Fruit fly (Drosophila melanogaster) whole organism, embryonic: ENCODE measurements around the gene Plod.

Source experiments
- Ada2b ChIP-seq: fragments of 200-800 bp; sonication (Bioruptor generic); IDR thresholded peaks from 2 replicates; pipeline ENCODE4 v1.3.6; 2022; ENCODE audit warnings: missing biosample characterization, missing genetic modification characterization
- Atf3 ChIP-seq: fragments of 200-800 bp; sonication (Bioruptor generic); optimal IDR thresholded peaks from 3 replicates; lab custom pipeline; 2016; ENCODE audit warnings: missing biosample characterization, missing genetic modification characterization
- Blimp-1 ChIP-seq: fragments of 200-800 bp; sonication (Bioruptor generic); optimal IDR thresholded peaks from 3 replicates; lab custom pipeline; 2018; ENCODE audit warnings: missing biosample characterization, missing genetic modification characterization, mild to moderate bottlenecking, moderate library complexity, missing genetic modification reagents
- CG10462 ChIP-seq: fragments of 200-800 bp; sonication (Bioruptor generic); optimal IDR thresholded peaks from 2 replicates; lab custom pipeline; 2016; ENCODE audit warnings: missing biosample characterization, missing genetic modification characterization
- CG10959 ChIP-seq: fragments of 200-800 bp; sonication (Bioruptor generic); IDR thresholded peaks from 2 replicates; pipeline ENCODE4 v1.3.6; 2022; ENCODE audit warnings: missing biosample characterization, missing genetic modification characterization
- CG11696 ChIP-seq: fragments of 200-800 bp; sonication (Bioruptor generic); IDR thresholded peaks from 2 replicates; pipeline ENCODE4 v1.3.6; 2022; ENCODE audit warnings: missing biosample characterization, missing genetic modification characterization
- CG12155 ChIP-seq: fragments of 200-800 bp; sonication (Bioruptor generic); optimal IDR thresholded peaks from 3 replicates; lab custom pipeline; 2016; ENCODE audit warnings: missing biosample characterization, missing genetic modification characterization
- CG13287 ChIP-seq: fragments of 200-800 bp; sonication (Bioruptor generic); IDR thresholded peaks from 2 replicates; pipeline ENCODE4 v1.3.6; 2022; ENCODE audit warnings: missing biosample characterization, missing genetic modification characterization; ENCODE audit not compliant: partially characterized antibody
- CG14667 ChIP-seq: fragments of 200-800 bp; sonication (Bioruptor generic); IDR thresholded peaks from 2 replicates; pipeline ENCODE4 v1.3.6; 2022; ENCODE audit warnings: missing biosample characterization, missing genetic modification characterization
- CG1529 ChIP-seq: fragments of 200-800 bp; sonication (Bioruptor generic); optimal IDR thresholded peaks from 3 replicates; lab custom pipeline; 2018; ENCODE audit warnings: missing biosample characterization, missing genetic modification characterization
- CG2120 ChIP-seq: fragments of 200-800 bp; sonication (Bioruptor generic); optimal IDR thresholded peaks from 3 replicates; lab custom pipeline; 2016; ENCODE audit warnings: missing biosample characterization, missing genetic modification characterization
- CG30431 ChIP-seq: fragments of 200-800 bp; sonication (Bioruptor generic); optimal IDR thresholded peaks from 2 replicates; lab custom pipeline; 2017; ENCODE audit warnings: missing biosample characterization, missing genetic modification characterization
- CG34422 ChIP-seq: fragments of 200-800 bp; sonication (Bioruptor generic); IDR thresholded peaks from 3 replicates; pipeline ENCODE4 v1.3.6; 2022; ENCODE audit warnings: missing biosample characterization, missing genetic modification characterization
- CG3847 ChIP-seq: fragments of 200-800 bp; sonication (Bioruptor generic); IDR thresholded peaks from 2 replicates; pipeline ENCODE4 v1.3.6; 2022; ENCODE audit warnings: missing biosample characterization, missing genetic modification characterization
- CG3995 ChIP-seq: fragments of 200-800 bp; sonication (Bioruptor generic); optimal IDR thresholded peaks from 3 replicates; lab custom pipeline; 2016; ENCODE audit warnings: missing biosample characterization, missing genetic modification characterization
- CG4328 ChIP-seq: fragments of 200-800 bp; sonication (Bioruptor generic); optimal IDR thresholded peaks from 3 replicates; lab custom pipeline; 2017; ENCODE audit warnings: missing biosample characterization, missing genetic modification reagents, missing genetic modification characterization
- CG4707 ChIP-seq: fragments of 200-800 bp; sonication (Bioruptor generic); optimal IDR thresholded peaks from 2 replicates; lab custom pipeline; 2018; ENCODE audit warnings: missing biosample characterization, mild to moderate bottlenecking, missing genetic modification characterization, moderate library complexity
- CG7372 ChIP-seq: fragments of 200-800 bp; sonication (Bioruptor generic); IDR thresholded peaks from 2 replicates; pipeline ENCODE4 v1.3.6; 2022; ENCODE audit warnings: missing biosample characterization, missing genetic modification characterization
- CHES-1-like ChIP-seq: fragments of 200-800 bp; sonication (Bioruptor generic); optimal IDR thresholded peaks from 2 replicates; lab custom pipeline; 2016; ENCODE audit warnings: missing biosample characterization, missing genetic modification characterization
- Dip2 ChIP-seq: fragments of 200-800 bp; sonication (Bioruptor generic); IDR thresholded peaks from 2 replicates; pipeline ENCODE4 v1.3.6; 2022; ENCODE audit warnings: missing biosample characterization, missing genetic modification characterization
- Drgx ChIP-seq: fragments of 200-800 bp; sonication (Bioruptor generic); IDR thresholded peaks from 2 replicates; pipeline ENCODE4 v1.3.6; 2022; ENCODE audit warnings: missing biosample characterization, missing genetic modification characterization
- E2f1 ChIP-seq: fragments of 200-800 bp; sonication (Bioruptor generic); IDR thresholded peaks from 2 replicates; pipeline ENCODE4 v1.3.6; 2022; ENCODE audit warnings: missing biosample characterization, missing genetic modification characterization
- Hmx ChIP-seq: fragments of 200-800 bp; sonication (Bioruptor generic); optimal IDR thresholded peaks from 2 replicates; lab custom pipeline; 2016; ENCODE audit warnings: missing biosample characterization, missing genetic modification characterization
- Lpt ChIP-seq: fragments of >200 bp; optimal IDR thresholded peaks from 2 replicates; lab custom pipeline; 2018; ENCODE audit warnings: missing biosample characterization, missing genetic modification characterization
- MBD-R2 ChIP-seq: fragments of 200-800 bp; sonication (Bioruptor generic); IDR thresholded peaks from 2 replicates; pipeline ENCODE4 v1.3.6; 2022; ENCODE audit warnings: missing biosample characterization, missing genetic modification characterization
- Med ChIP-seq: fragments of 200-800 bp; sonication (Bioruptor generic); peaks from one replicate; lab custom pipeline; 2016; ENCODE audit warnings: missing biosample characterization, missing genetic modification characterization, mild to moderate bottlenecking, inconsistent platforms, moderate library complexity
- Meics ChIP-seq: fragments of 200-800 bp; sonication (Bioruptor generic); optimal IDR thresholded peaks from 2 replicates; lab custom pipeline; 2017; ENCODE audit warnings: missing biosample characterization, mild to moderate bottlenecking, missing genetic modification characterization
- Oaz ChIP-seq: fragments of 200-800 bp; sonication (Bioruptor generic); IDR thresholded peaks from 2 replicates; pipeline ENCODE4 v1.3.6; 2022; ENCODE audit warnings: missing biosample characterization, missing genetic modification characterization
- Sry-β ChIP-seq: fragments of 200-800 bp; sonication (Bioruptor generic); optimal IDR thresholded peaks from 2 replicates; lab custom pipeline; 2018; ENCODE audit warnings: missing biosample characterization, mild to moderate bottlenecking, missing genetic modification characterization, moderate library complexity
- Ssrp ChIP-seq: fragments of 200-800 bp; sonication (Bioruptor generic); optimal IDR thresholded peaks from 2 replicates; lab custom pipeline; 2018; ENCODE audit warnings: missing biosample characterization, mild to moderate bottlenecking, missing genetic modification characterization, moderate library complexity
- Xbp1 ChIP-seq: fragments of 200-800 bp; sonication (Bioruptor generic); optimal IDR thresholded peaks from 3 replicates; lab custom pipeline; 2016; ENCODE audit warnings: missing biosample characterization, mild to moderate bottlenecking, missing genetic modification characterization
- ac ChIP-seq: fragments of 200-800 bp; sonication (Bioruptor generic); optimal IDR thresholded peaks from 3 replicates; lab custom pipeline; 2017; ENCODE audit warnings: missing biosample characterization, mild to moderate bottlenecking, missing genetic modification characterization
- ap ChIP-seq: fragments of 200-800 bp; sonication (Bioruptor generic); IDR thresholded peaks from 2 replicates; pipeline ENCODE4 v1.3.6; 2022; ENCODE audit warnings: missing biosample characterization, missing genetic modification characterization
- bsh ChIP-seq, 2 experiments: fragments of 200-800 bp; sonication (Bioruptor generic); optimal IDR thresholded peaks; 2 replicates each; lab custom pipeline; 2017 to 2018; ENCODE audit warnings: mild to moderate bottlenecking in 2 of 2, missing biosample characterization in 2 of 2, missing genetic modification characterization in 2 of 2, moderate library complexity in 1 of 2
- cg ChIP-seq: fragments of 200-800 bp; sonication (Bioruptor generic); optimal IDR thresholded peaks from 3 replicates; lab custom pipeline; 2019; ENCODE audit warnings: missing biosample characterization, mild to moderate bottlenecking, missing genetic modification characterization, moderate library complexity
- dmrt11E ChIP-seq: fragments of 200-800 bp; sonication (Bioruptor generic); optimal IDR thresholded peaks from 3 replicates; lab custom pipeline; 2018; ENCODE audit warnings: missing biosample characterization, mild to moderate bottlenecking, missing genetic modification characterization, moderate library complexity
- dysf ChIP-seq: fragments of 200-800 bp; sonication (Bioruptor generic); IDR thresholded peaks from 3 replicates; pipeline ENCODE4 v1.3.6; 2022; ENCODE audit warnings: missing biosample characterization, missing genetic modification characterization
- gcm ChIP-seq: fragments of 200-800 bp; sonication (Bioruptor generic); optimal IDR thresholded peaks from 2 replicates; lab custom pipeline; 2019; ENCODE audit warnings: missing biosample characterization, mild to moderate bottlenecking, missing genetic modification characterization, moderate library complexity
- gcm2 ChIP-seq: fragments of 200-800 bp; sonication (Bioruptor generic); optimal IDR thresholded peaks from 2 replicates; lab custom pipeline; 2016; ENCODE audit warnings: missing biosample characterization, missing genetic modification characterization
- gfzf ChIP-seq: fragments of 200-800 bp; sonication (Bioruptor generic); optimal IDR thresholded peaks from 2 replicates; lab custom pipeline; 2016; ENCODE audit warnings: missing biosample characterization, mild to moderate bottlenecking, missing genetic modification characterization, moderate library complexity
- kah ChIP-seq: fragments of 200-800 bp; sonication (Bioruptor generic); optimal IDR thresholded peaks from 2 replicates; lab custom pipeline; 2018; ENCODE audit warnings: missing biosample characterization, mild to moderate bottlenecking, missing genetic modification characterization
- lmd ChIP-seq: fragments of 200-800 bp; sonication (Bioruptor generic); IDR thresholded peaks from 2 replicates; pipeline ENCODE4 v1.3.6; 2022; ENCODE audit warnings: missing biosample characterization, missing genetic modification characterization
- lov ChIP-seq, 2 experiments: fragments of 200-800 bp in 1 of 2; fragments of >200 bp in 1 of 2; sonication (Bioruptor generic) in 1 of 2; IDR thresholded peaks in 1 of 2; optimal IDR thresholded peaks in 1 of 2; 2 replicates in 1 of 2; 3 replicates in 1 of 2; pipeline versions ENCODE4 v1.3.6 to Lab custom; 2017 to 2022; ENCODE audit warnings: missing biosample characterization in 1 of 2, missing genetic modification characterization in 1 of 2
- prd ChIP-seq, 3 experiments: fragments of >200 bp in 2 of 3; fragments of 200-800 bp in 1 of 3; sonication (Bioruptor generic) in 1 of 3; optimal IDR thresholded peaks in 2 of 3; IDR thresholded peaks in 1 of 3; 2 replicates in 2 of 3; 3 replicates in 1 of 3; pipeline versions ENCODE4 v1.3.6 to Lab custom; 2017 to 2022; ENCODE audit warnings: missing biosample characterization in 1 of 3, missing genetic modification characterization in 1 of 3
- psq ChIP-seq: fragments of 200-800 bp; sonication (Bioruptor generic); optimal IDR thresholded peaks from 2 replicates; lab custom pipeline; 2017; ENCODE audit warnings: missing biosample characterization, missing genetic modification characterization
- slbo ChIP-seq: fragments of 200-800 bp; sonication (Bioruptor generic); IDR thresholded peaks from 2 replicates; pipeline ENCODE4 v1.3.6; 2022; ENCODE audit warnings: missing biosample characterization, missing genetic modification characterization
- trem ChIP-seq: fragments of 200-800 bp; optimal IDR thresholded peaks from 3 replicates; lab custom pipeline; 2019; ENCODE audit warnings: missing biosample characterization, mild to moderate bottlenecking, missing genetic modification characterization, moderate library complexity
- vvl ChIP-seq: fragments of 200-800 bp; sonication (Bioruptor generic); IDR thresholded peaks from 2 replicates; pipeline ENCODE4 v1.3.6; 2022; ENCODE audit warnings: missing biosample characterization, missing genetic modification characterization
- wor ChIP-seq: fragments of 200-800 bp; sonication (Bioruptor generic); IDR thresholded peaks from 2 replicates; pipeline ENCODE4 v1.3.6; 2022; ENCODE audit warnings: missing biosample characterization, missing genetic modification characterization
- zfh1 ChIP-seq: fragments of 200-800 bp; sonication (Bioruptor generic); IDR thresholded peaks from 3 replicates; pipeline ENCODE4 v1.3.6; 2022; ENCODE audit warnings: missing biosample characterization, missing genetic modification characterization

Plod gene

dm6 chr3L:11173049-11173564 is 32.7 kb downstream of the Plod start, which contains the start of gene CG14142:
Gene CG14142, plus strand, starts transcription at chr3L:11173514.
- TF ChIP-seq lmd (peak; percentile 15; the same call in 1 of the 2 replicates), Med (GFP tag; lab: Kevin White, UChicago) (peak; percentile 50), gfzf (GFP tag; lab: Kevin White, UChicago) (no peak), ac (GFP tag; lab: Kevin White, UChicago) (no peak), Lpt (GFP tag; lab: Kevin White, UChicago) (no peak), ap (GFP tag; lab: Robert Waterston, UW) (no peak), vvl (GFP tag; lab: Robert Waterston, UW) (0 out of 2 replicates have a peak, but pooled peaks have one; percentile 16), trem (tag; lab: Kevin White, UChicago) (no peak), Drgx (GFP tag; lab: Robert Waterston, UW) (peak; percentile 17; the same call in 1 of the 2 replicates), Blimp-1 (GFP tag; lab: Kevin White, UChicago) (peak; percentile 39), Sry-β (GFP tag; lab: Kevin White, UChicago) (no peak), dmrt11E (tag; lab: Kevin White, UChicago) (peak; percentile 8), CG13287 (no peak), CG10959 (no peak), Hmx (GFP tag; lab: Kevin White, UChicago) (no peak), bsh (GFP tag; optimal IDR thresholded peaks at IDR 0.05; lab: Kevin White, UChicago) (peak in 1 of 2 experiments; percentile 32), Xbp1 (GFP tag; lab: Kevin White, UChicago) (peak; percentile 2), CG12155 (GFP tag; lab: Kevin White, UChicago) (no peak), E2f1 (0 out of 2 replicates have a peak, but pooled peaks have one; percentile 12), CG30431 (GFP tag; lab: Kevin White, UChicago) (no peak), Oaz (no peak), CHES-1-like (GFP tag; lab: Kevin White, UChicago) (no peak), dysf (GFP tag; lab: Robert Waterston, UW) (0 out of 3 replicates have a peak, but pooled peaks have one; percentile 12), CG10462 (GFP tag; lab: Kevin White, UChicago) (no peak), MBD-R2 (GFP tag; lab: Robert Waterston, UW) (no peak), Dip2 (GFP tag; lab: Robert Waterston, UW) (no peak), gcm (no peak), CG7372 (GFP tag; lab: Robert Waterston, UW) (peak; percentile 35), CG1529 (GFP tag; lab: Kevin White, UChicago) (no peak), gcm2 (GFP tag; lab: Kevin White, UChicago) (no peak), psq (GFP tag; lab: Kevin White, UChicago) (no peak), zfh1 (GFP tag; lab: Robert Waterston, UW) (peak; percentile 58; the same call in 1 of the 3 replicates), Meics (GFP tag; lab: Kevin White, UChicago) (no peak), CG3847 (GFP tag; lab: Robert Waterston, UW) (no peak), CG3995 (GFP tag; lab: Kevin White, UChicago) (no peak), cg (GFP tag; lab: Kevin White, UChicago) (no peak), Ssrp (no peak), CG14667 (GFP tag; lab: Robert Waterston, UW) (no peak), CG11696 (GFP tag; lab: Robert Waterston, UW) (no peak), wor (GFP tag; lab: Robert Waterston, UW) (no peak), CG4328 (GFP tag; lab: Kevin White, UChicago) (no peak), CG2120 (peak; percentile 21), CG34422 (GFP tag; lab: Robert Waterston, UW) (0 out of 3 replicates have a peak, but pooled peaks have one; percentile 35), kah (no peak), lov (optimal IDR thresholded peaks at IDR 0.05; lab: Kevin White, UChicago) (no peak), lov (GFP tag; IDR thresholded peaks at IDR 0.05; lab: Robert Waterston, UW) (no peak), Ada2b (GFP tag; lab: Robert Waterston, UW) (0 out of 2 replicates have a peak, but pooled peaks have one; percentile 15), slbo (GFP tag; lab: Robert Waterston, UW) (no peak), CG4707 (GFP tag; lab: Kevin White, UChicago) (peak; percentile 16), Atf3 (no peak), prd (optimal IDR thresholded peaks at IDR 0.05; lab: Kevin White, UChicago) (no peak), prd (GFP tag; IDR thresholded peaks at IDR 0.05; lab: Robert Waterston, UW) (0 out of 3 replicates have a peak, but pooled peaks have one; percentile 32)
